Fruit fly (Drosophila melanogaster) whole organism, embryonic: ENCODE data around the gene Nf-YA.

Source experiments
- BtbVII ChIP-seq: fragments of 200-800 bp; sonication (Bioruptor generic); optimal IDR thresholded peaks from 3 replicates; lab custom pipeline; 2017; ENCODE audit warnings: missing biosample characterization, mild to moderate bottlenecking, missing genetic modification characterization
- CG10209 ChIP-seq: fragments of 200-800 bp; sonication (Bioruptor generic); optimal IDR thresholded peaks from 3 replicates; lab custom pipeline; 2017; ENCODE audit warnings: missing biosample characterization, mild to moderate bottlenecking, missing genetic modification characterization, missing genetic modification reagents
- CG10274 ChIP-seq: fragments of 200-800 bp; sonication (Bioruptor generic); optimal IDR thresholded peaks from 3 replicates; lab custom pipeline; 2017; ENCODE audit warnings: missing biosample characterization, mild to moderate bottlenecking, missing genetic modification characterization
- CG10431 ChIP-seq: fragments of 200-800 bp; sonication (Bioruptor generic); optimal IDR thresholded peaks from 3 replicates; lab custom pipeline; 2018; ENCODE audit warnings: missing biosample characterization, mild to moderate bottlenecking, missing genetic modification characterization
- CG10462 ChIP-seq: fragments of 200-800 bp; sonication (Bioruptor generic); optimal IDR thresholded peaks from 2 replicates; lab custom pipeline; 2016; ENCODE audit warnings: missing biosample characterization, missing genetic modification characterization
- CG11695 ChIP-seq: fragments of 200-800 bp; sonication (Bioruptor generic); IDR thresholded peaks from 3 replicates; pipeline ENCODE4 v1.3.6; 2022; ENCODE audit warnings: missing biosample characterization, missing genetic modification characterization
- CG11696 ChIP-seq: fragments of 200-800 bp; sonication (Bioruptor generic); IDR thresholded peaks from 2 replicates; pipeline ENCODE4 v1.3.6; 2022; ENCODE audit warnings: missing biosample characterization, missing genetic modification characterization
- CG13287 ChIP-seq: fragments of 200-800 bp; sonication (Bioruptor generic); IDR thresholded peaks from 2 replicates; pipeline ENCODE4 v1.3.6; 2022; ENCODE audit warnings: missing biosample characterization, missing genetic modification characterization; ENCODE audit not compliant: partially characterized antibody
- CG14860 ChIP-seq: fragments of 200-800 bp; sonication (Bioruptor generic); IDR thresholded peaks from 3 replicates; pipeline ENCODE4 v1.3.6; 2022; ENCODE audit warnings: missing biosample characterization, missing genetic modification characterization; ENCODE audit not compliant: partially characterized antibody
- CG15601 ChIP-seq: fragments of 200-800 bp; sonication (Bioruptor generic); optimal IDR thresholded peaks from 3 replicates; lab custom pipeline; 2019; ENCODE audit warnings: missing biosample characterization, mild to moderate bottlenecking, missing genetic modification characterization, moderate library complexity
- CG17385 ChIP-seq: fragments of 200-800 bp; sonication (Bioruptor generic); optimal IDR thresholded peaks from 3 replicates; lab custom pipeline; 2018; ENCODE audit warnings: missing biosample characterization, mild to moderate bottlenecking, missing genetic modification characterization
- CG17568 ChIP-seq: fragments of 200-800 bp; sonication (Bioruptor generic); optimal IDR thresholded peaks from 2 replicates; lab custom pipeline; 2018; ENCODE audit warnings: missing biosample characterization, mild to moderate bottlenecking, missing genetic modification characterization, moderate library complexity
- CG17829 ChIP-seq: fragments of 200-800 bp; optimal IDR thresholded peaks from 2 replicates; lab custom pipeline; 2019; ENCODE audit warnings: missing biosample characterization, mild to moderate bottlenecking, missing genetic modification characterization, moderate library complexity
- CG1792 ChIP-seq: fragments of 200-800 bp; sonication (Bioruptor generic); optimal IDR thresholded peaks from 2 replicates; lab custom pipeline; 2016; ENCODE audit warnings: missing biosample characterization, missing genetic modification characterization
- CG2712 ChIP-seq: fragments of 200-800 bp; optimal IDR thresholded peaks from 3 replicates; lab custom pipeline; 2019; ENCODE audit warnings: missing biosample characterization, mild to moderate bottlenecking, missing genetic modification characterization, moderate library complexity
- CG2875 ChIP-seq: fragments of 200-800 bp; sonication (Bioruptor generic); optimal IDR thresholded peaks from 2 replicates; lab custom pipeline; 2017; ENCODE audit warnings: missing biosample characterization, mild to moderate bottlenecking, missing genetic modification characterization, missing genetic modification reagents
- CG3847 ChIP-seq: fragments of 200-800 bp; sonication (Bioruptor generic); IDR thresholded peaks from 2 replicates; pipeline ENCODE4 v1.3.6; 2022; ENCODE audit warnings: missing biosample characterization, missing genetic modification characterization
- CG42726 ChIP-seq: fragments of 200-800 bp; sonication (Bioruptor generic); IDR thresholded peaks from 2 replicates; pipeline ENCODE4 v1.3.6; 2022; ENCODE audit warnings: missing biosample characterization, missing genetic modification characterization; ENCODE audit not compliant: partially characterized antibody
- CG4730 ChIP-seq: fragments of 200-800 bp; sonication (Bioruptor generic); IDR thresholded peaks from 2 replicates; pipeline ENCODE4 v1.3.6; 2022; ENCODE audit warnings: missing biosample characterization, missing genetic modification characterization
- CG7372 ChIP-seq: fragments of 200-800 bp; sonication (Bioruptor generic); IDR thresholded peaks from 2 replicates; pipeline ENCODE4 v1.3.6; 2022; ENCODE audit warnings: missing biosample characterization, missing genetic modification characterization
- CG7839 ChIP-seq: fragments of 200-800 bp; sonication (Bioruptor generic); optimal IDR thresholded peaks from 3 replicates; lab custom pipeline; 2018; ENCODE audit warnings: missing biosample characterization, mild to moderate bottlenecking, missing genetic modification characterization, moderate library complexity
- CG8765 ChIP-seq: fragments of 200-800 bp; sonication (Bioruptor generic); IDR thresholded peaks from 2 replicates; pipeline ENCODE4 v1.3.6; 2022; ENCODE audit warnings: missing biosample characterization, missing genetic modification characterization
- CTCF ChIP-seq: fragments of 200-800 bp; sonication (Bioruptor generic); optimal IDR thresholded peaks from 2 replicates; lab custom pipeline; 2017; ENCODE audit warnings: missing biosample characterization, mild to moderate bottlenecking, missing genetic modification characterization, moderate library complexity
- D19B ChIP-seq: fragments of 200-800 bp; sonication (Bioruptor generic); optimal IDR thresholded peaks from 2 replicates; lab custom pipeline; 2017; ENCODE audit warnings: missing biosample characterization, mild to moderate bottlenecking, missing genetic modification characterization
- Dip2 ChIP-seq: fragments of 200-800 bp; sonication (Bioruptor generic); IDR thresholded peaks from 2 replicates; pipeline ENCODE4 v1.3.6; 2022; ENCODE audit warnings: missing biosample characterization, missing genetic modification characterization
- Drgx ChIP-seq: fragments of 200-800 bp; sonication (Bioruptor generic); IDR thresholded peaks from 2 replicates; pipeline ENCODE4 v1.3.6; 2022; ENCODE audit warnings: missing biosample characterization, missing genetic modification characterization
- Eip74EF ChIP-seq, 2 experiments: fragments of 200-800 bp in 1 of 2; fragments of >200 bp in 1 of 2; sonication (Bioruptor generic) in 1 of 2; optimal IDR thresholded peaks; 2 replicates each; lab custom pipeline; 2017 to 2019; ENCODE audit warnings: missing biosample characterization in 2 of 2, missing genetic modification characterization in 2 of 2, mild to moderate bottlenecking in 1 of 2, moderate library complexity in 1 of 2
- Fer2 ChIP-seq: fragments of 200-800 bp; sonication (Bioruptor generic); optimal IDR thresholded peaks from 2 replicates; lab custom pipeline; 2018; ENCODE audit warnings: missing biosample characterization, mild to moderate bottlenecking, missing genetic modification characterization, moderate library complexity
- Hr78 ChIP-seq, 2 experiments: fragments of 200-800 bp in 1 of 2; fragments of >200 bp in 1 of 2; sonication (Bioruptor generic) in 1 of 2; optimal IDR thresholded peaks; 2 replicates each; lab custom pipeline; 2017 to 2019; ENCODE audit warnings: missing biosample characterization in 2 of 2, missing genetic modification characterization in 2 of 2, mild to moderate bottlenecking in 1 of 2, moderate library complexity in 1 of 2
- Max ChIP-seq: fragments of 200-800 bp; sonication (Bioruptor generic); optimal IDR thresholded peaks from 2 replicates; lab custom pipeline; 2016; ENCODE audit warnings: missing biosample characterization, mild to moderate bottlenecking, missing genetic modification characterization
- Meics ChIP-seq: fragments of 200-800 bp; sonication (Bioruptor generic); optimal IDR thresholded peaks from 2 replicates; lab custom pipeline; 2017; ENCODE audit warnings: missing biosample characterization, mild to moderate bottlenecking, missing genetic modification characterization
- amos ChIP-seq: fragments of 200-800 bp; sonication (Bioruptor generic); IDR thresholded peaks from 2 replicates; pipeline ENCODE4 v1.3.6; 2022; ENCODE audit warnings: missing biosample characterization, missing genetic modification characterization; ENCODE audit not compliant: partially characterized antibody
- bsh ChIP-seq, 2 experiments: fragments of 200-800 bp; sonication (Bioruptor generic); optimal IDR thresholded peaks; 2 replicates each; lab custom pipeline; 2017 to 2018; ENCODE audit warnings: mild to moderate bottlenecking in 2 of 2, missing biosample characterization in 2 of 2, missing genetic modification characterization in 2 of 2, moderate library complexity in 1 of 2
- btn ChIP-seq: fragments of 200-800 bp; sonication (Bioruptor generic); optimal IDR thresholded peaks from 2 replicates; lab custom pipeline; 2016; ENCODE audit warnings: missing biosample characterization, missing genetic modification characterization
- dysf ChIP-seq: fragments of 200-800 bp; sonication (Bioruptor generic); IDR thresholded peaks from 3 replicates; pipeline ENCODE4 v1.3.6; 2022; ENCODE audit warnings: missing biosample characterization, missing genetic modification characterization
- emc ChIP-seq: fragments of 200-800 bp; sonication (Bioruptor generic); optimal IDR thresholded peaks from 2 replicates; lab custom pipeline; 2016; ENCODE audit warnings: missing biosample characterization, missing genetic modification characterization
- ftz-f1 ChIP-seq: fragments of 200-800 bp; sonication (Bioruptor generic); optimal IDR thresholded peaks from 2 replicates; lab custom pipeline; 2016; ENCODE audit warnings: missing biosample characterization, missing genetic modification characterization
- hbn ChIP-seq: fragments of 200-800 bp; sonication (Bioruptor generic); IDR thresholded peaks from 2 replicates; pipeline ENCODE4 v1.3.6; 2022; ENCODE audit warnings: missing biosample characterization, missing genetic modification characterization; ENCODE audit not compliant: partially characterized antibody
- inv ChIP-seq: fragments of 200-800 bp; sonication (Bioruptor generic); IDR thresholded peaks from 2 replicates; pipeline ENCODE4 v1.3.6; 2022; ENCODE audit warnings: missing biosample characterization, missing genetic modification characterization; ENCODE audit not compliant: partially characterized antibody
- kay ChIP-seq: fragments of 200-800 bp; sonication (Bioruptor generic); optimal IDR thresholded peaks from 2 replicates; lab custom pipeline; 2016; ENCODE audit warnings: missing biosample characterization, missing genetic modification characterization
- lab ChIP-seq: fragments of 200-800 bp; sonication (Bioruptor generic); optimal IDR thresholded peaks from 3 replicates; lab custom pipeline; 2017; ENCODE audit warnings: missing biosample characterization, missing genetic modification characterization, mild to moderate bottlenecking, moderate library complexity, missing genetic modification reagents
- mirr ChIP-seq: fragments of 200-800 bp; sonication (Bioruptor generic); optimal IDR thresholded peaks from 3 replicates; lab custom pipeline; 2018; ENCODE audit warnings: missing biosample characterization, mild to moderate bottlenecking, missing genetic modification characterization
- nerfin-1 ChIP-seq: fragments of 200-800 bp; sonication (Bioruptor generic); optimal IDR thresholded peaks from 3 replicates; lab custom pipeline; 2019; ENCODE audit warnings: missing biosample characterization, mild to moderate bottlenecking, missing genetic modification characterization, moderate library complexity
- salm ChIP-seq: fragments of 200-800 bp; sonication (Bioruptor generic); optimal IDR thresholded peaks from 2 replicates; lab custom pipeline; 2018; ENCODE audit warnings: missing biosample characterization, mild to moderate bottlenecking, missing genetic modification characterization
- schlank ChIP-seq: fragments of 200-800 bp; sonication (Bioruptor generic); optimal IDR thresholded peaks from 2 replicates; lab custom pipeline; 2018; ENCODE audit warnings: missing biosample characterization, mild to moderate bottlenecking, missing genetic modification characterization
- slbo ChIP-seq: fragments of 200-800 bp; sonication (Bioruptor generic); IDR thresholded peaks from 2 replicates; pipeline ENCODE4 v1.3.6; 2022; ENCODE audit warnings: missing biosample characterization, missing genetic modification characterization
- slp2 ChIP-seq: fragments of 200-800 bp; sonication (Bioruptor generic); optimal IDR thresholded peaks from 2 replicates; lab custom pipeline; 2016; ENCODE audit warnings: missing biosample characterization, missing genetic modification characterization
- stc ChIP-seq: fragments of 200-800 bp; sonication (Bioruptor generic); IDR thresholded peaks from 2 replicates; pipeline ENCODE4 v1.3.6; 2022; ENCODE audit warnings: missing biosample characterization, missing genetic modification characterization
- tin ChIP-seq: fragments of 200-800 bp; sonication (Bioruptor generic); optimal IDR thresholded peaks from 3 replicates; lab custom pipeline; 2016; ENCODE audit warnings: missing biosample characterization, missing genetic modification characterization

Nf-YA gene

DNA sequence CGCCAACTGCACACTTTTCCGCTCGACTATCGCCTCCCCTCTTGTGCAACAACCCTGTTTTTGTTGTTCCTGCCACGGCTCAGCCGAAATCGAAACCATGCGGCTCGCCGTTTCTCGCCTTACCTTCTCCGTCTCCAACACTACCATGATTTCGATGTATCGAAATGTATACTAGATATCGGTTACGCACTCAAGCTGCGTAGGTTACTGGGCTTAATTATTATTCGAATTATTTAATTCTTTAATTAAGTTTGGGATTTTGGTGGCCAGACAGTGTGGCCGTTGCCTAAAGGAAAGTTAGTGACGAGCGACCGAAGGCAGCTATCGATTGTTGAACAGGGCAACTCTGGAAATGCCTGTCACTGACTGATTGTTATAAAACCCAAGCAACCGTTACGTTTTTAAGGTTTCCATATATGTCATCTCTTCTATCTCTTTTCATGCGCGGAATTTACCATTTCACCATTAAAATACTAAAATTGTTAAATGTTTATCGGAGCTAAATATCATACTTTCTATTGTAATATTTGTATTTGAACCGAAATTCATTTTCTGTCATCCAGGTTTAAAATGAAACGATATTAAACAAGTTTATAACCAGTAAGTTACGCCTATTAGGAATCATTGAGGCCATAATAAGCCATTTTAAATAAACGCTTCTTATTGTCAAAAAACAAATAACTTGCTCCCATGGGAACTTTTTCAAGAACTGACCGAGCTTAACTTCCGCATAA lies 39.7 kb downstream of the Nf-YA start, which contains the start of gene eIF4E1 (continued):
- TF ChIP-seq CG11696, result no peak
- no peak for TF ChIP-seq dysf (GFP tag; lab: Robert Waterston, UW)
- TF ChIP-seq CG7372 (GFP tag; lab: Robert Waterston, UW), result no peak
- TF ChIP-seq btn (GFP tag; lab: Kevin White, UChicago), result no peak
- TF ChIP-seq CG17829, result peak; percentile 73
- TF ChIP-seq CG3847 (GFP tag; lab: Robert Waterston, UW), result peak; percentile 75
- no peak for TF ChIP-seq Dip2 (GFP tag; lab: Robert Waterston, UW)
- no peak for TF ChIP-seq CG11695 (GFP tag; lab: Robert Waterston, UW)
- TF ChIP-seq CG7839 (tag; lab: Kevin White, UChicago), result no peak
- peak; percentile 40 for TF ChIP-seq ftz-f1 (GFP tag; lab: Kevin White, UChicago)
- peak; percentile 75 for TF ChIP-seq CG10462 (GFP tag; lab: Kevin White, UChicago)
- TF ChIP-seq schlank (tag; lab: Kevin White, UChicago), result no peak
- TF ChIP-seq amos (GFP tag; lab: Robert Waterston, UW), result peak; percentile 86
- TF ChIP-seq slbo, result peak; percentile 65; the same call in 1 of the 2 replicates
- peak; percentile 60 for TF ChIP-seq Max (GFP tag; lab: Kevin White, UChicago)
- TF ChIP-seq CG42726 (GFP tag; lab: Robert Waterston, UW), result peak; percentile 80
- no peak for TF ChIP-seq slp2 (GFP tag; lab: Kevin White, UChicago)
- no peak for TF ChIP-seq Hr78 (GFP tag; optimal IDR thresholded peaks at IDR 0.05; lab: Kevin White, UChicago)
- no peak for TF ChIP-seq CG10209
- no peak for TF ChIP-seq nerfin-1
- no peak for TF ChIP-seq tin (GFP tag; lab: Kevin White, UChicago)
- no peak for TF ChIP-seq mirr (GFP tag; lab: Kevin White, UChicago)
- no peak for TF ChIP-seq Drgx (GFP tag; lab: Robert Waterston, UW)
- TF ChIP-seq bsh (GFP tag; optimal IDR thresholded peaks at IDR 0.05; lab: Kevin White, UChicago), result no peak
- no peak for TF ChIP-seq CG10274 (GFP tag; lab: Kevin White, UChicago)
- TF ChIP-seq CG8765 (GFP tag; lab: Robert Waterston, UW), result no peak
- no peak for TF ChIP-seq Meics
- TF ChIP-seq CG10431 (GFP tag; lab: Kevin White, UChicago), result no peak
- peak; percentile 23 for TF ChIP-seq kay
- TF ChIP-seq lab (GFP tag; lab: Kevin White, UChicago), result no peak
- no peak for TF ChIP-seq CG4730 (GFP tag; lab: Robert Waterston, UW)
- TF ChIP-seq CG17385 (GFP tag; lab: Kevin White, UChicago), result no peak
- no peak for TF ChIP-seq D19B
- TF ChIP-seq Eip74EF (GFP tag; optimal IDR thresholded peaks at IDR 0.05; lab: Kevin White, UChicago), result no peak
- TF ChIP-seq CG2712, result peak; percentile 53
- peak; percentile 28 for TF ChIP-seq CG1792 (GFP tag; lab: Kevin White, UChicago)
- TF ChIP-seq inv, result peak; percentile 81
- TF ChIP-seq stc (GFP tag; lab: Robert Waterston, UW), result peak; percentile 4; the same call in 1 of the 2 replicates
- TF ChIP-seq emc (GFP tag; lab: Kevin White, UChicago), result no peak
- no peak for TF ChIP-seq CG15601 (tag; lab: Kevin White, UChicago)
- TF ChIP-seq BtbVII (GFP tag; lab: Kevin White, UChicago), result no peak
- TF ChIP-seq CG13287, result peak; percentile 80
- no peak for TF ChIP-seq salm (tag; lab: Kevin White, UChicago)
- TF ChIP-seq Fer2, result no peak
- TF ChIP-seq CTCF (GFP tag; lab: Kevin White, UChicago), result no peak
- TF ChIP-seq CG17568, result no peak
- no peak for TF ChIP-seq CG2875 (GFP tag; lab: Kevin White, UChicago)
- TF ChIP-seq hbn (GFP tag; lab: Robert Waterston, UW), result peak; percentile 57
- peak; percentile 36; the same call in 2 of the 3 replicates for TF ChIP-seq CG14860
